Worm (Caenorhabditis elegans): ENCODE data around the gene Y53F4B.14.
A peak's percentile ranks its signal among the peaks of the same experiment; 100 is the strongest.

Gene Y53F4B.14

ce11 chrII:15018923-15019322 lies 18.9 kb upstream of the Y53F4B.14 start, which contains the start of gene Y53F4B.12:
Gene Y53F4B.12, plus strand, starts transcription at chrII:15019223.
- TF ChIP-seq klf-2 (GFP tag; conservative IDR thresholded peaks at IDR 0.05) (no peak), cog-1 (tag; optimal IDR thresholded peaks at IDR 0.05) (no peak), ztf-23 (GFP tag; IDR thresholded peaks at IDR 0.05) (no peak), tab-1 (GFP tag; IDR thresholded peaks at IDR 0.05) (no peak), ref-1 (GFP tag; conservative IDR thresholded peaks at IDR 0.05) (no peak), flt-1 (GFP tag; IDR thresholded peaks at IDR 0.05) (no peak), ztf-29 (GFP tag; IDR thresholded peaks at IDR 0.05) (no peak), T22C8.4 (GFP tag; IDR thresholded peaks at IDR 0.05) (no peak), med-1 (GFP tag; optimal IDR thresholded peaks at IDR 0.05; ENCODE audit: insufficient read depth) (no peak)

- TF ChIP-seq med-1 (GFP tag; optimal IDR thresholded peaks at IDR 0.05; ENCODE audit: insufficient read depth), result no peak
- no peak for TF ChIP-seq ztf-29 (GFP tag; IDR thresholded peaks at IDR 0.05)
- no peak for TF ChIP-seq cog-1 (tag; optimal IDR thresholded peaks at IDR 0.05)
- TF ChIP-seq tab-1 (GFP tag; IDR thresholded peaks at IDR 0.05), result no peak
- TF ChIP-seq T22C8.4 (GFP tag; IDR thresholded peaks at IDR 0.05), result no peak
- no peak for TF ChIP-seq ztf-23 (GFP tag; IDR thresholded peaks at IDR 0.05)
- no peak for TF ChIP-seq klf-2 (GFP tag; conservative IDR thresholded peaks at IDR 0.05)
- TF ChIP-seq ref-1 (GFP tag; conservative IDR thresholded peaks at IDR 0.05), result no peak
- no peak for TF ChIP-seq flt-1 (GFP tag; IDR thresholded peaks at IDR 0.05)
Measured at ce11 chrII:15025100-15025499, 12.7 kb upstream of the Y53F4B.14 start.

ce11 chrII:15025599-15026164 lies 12.1 kb upstream of the Y53F4B.14 start, which contains the start of gene cmtr-1:
Gene cmtr-1, plus strand, starts transcription at chrII:15026114.
- TF ChIP-seq flt-1 (GFP tag; IDR thresholded peaks at IDR 0.05) (peak; percentile 64; the same call in 1 of the 2 replicates), cog-1 (tag; optimal IDR thresholded peaks at IDR 0.05) (peak; percentile 69), ztf-23 (GFP tag; IDR thresholded peaks at IDR 0.05) (peak; percentile 70; the same call in 1 of the 2 replicates), klf-2 (GFP tag; conservative IDR thresholded peaks at IDR 0.05) (no peak), tab-1 (GFP tag; IDR thresholded peaks at IDR 0.05) (no peak), med-1 (GFP tag; optimal IDR thresholded peaks at IDR 0.05; ENCODE audit: insufficient read depth) (no peak), ztf-29 (GFP tag; IDR thresholded peaks at IDR 0.05) (no peak)

- TF ChIP-seq cog-1 (tag; optimal IDR thresholded peaks at IDR 0.05) (no peak), ztf-23 (GFP tag; IDR thresholded peaks at IDR 0.05) (no peak), T22C8.4 (GFP tag; IDR thresholded peaks at IDR 0.05) (no peak), tab-1 (GFP tag; IDR thresholded peaks at IDR 0.05) (no peak), med-1 (GFP tag; optimal IDR thresholded peaks at IDR 0.05; ENCODE audit: insufficient read depth) (no peak), klf-2 (GFP tag; conservative IDR thresholded peaks at IDR 0.05) (no peak), flt-1 (GFP tag; IDR thresholded peaks at IDR 0.05) (no peak), ztf-29 (GFP tag; IDR thresholded peaks at IDR 0.05) (no peak), ref-1 (GFP tag; conservative IDR thresholded peaks at IDR 0.05) (no peak)
Measured at ce11 chrII:15026389-15026788, 11.4 kb upstream of the Y53F4B.14 start.

ce11 chrII:15039104-15039503 lies 1.3 kb downstream of the Y53F4B.14 start, which contains the start of gene trip-4:
Gene trip-4, plus strand, starts transcription at chrII:15039404.
- TF ChIP-seq tab-1 (GFP tag; IDR thresholded peaks at IDR 0.05), result no peak
- no peak for TF ChIP-seq ztf-29 (GFP tag; IDR thresholded peaks at IDR 0.05)
- TF ChIP-seq cog-1 (tag; optimal IDR thresholded peaks at IDR 0.05), result no peak

ce11 chrII:15042310-15042709 lies 4.5 kb downstream of the Y53F4B.14 start:
- TF ChIP-seq ref-1 (GFP tag; conservative IDR thresholded peaks at IDR 0.05), result no peak
- TF ChIP-seq flt-1 (GFP tag; IDR thresholded peaks at IDR 0.05), result no peak
- no peak for TF ChIP-seq tab-1 (GFP tag; IDR thresholded peaks at IDR 0.05)

ce11 chrII:15058282-15058681 lies 20.5 kb downstream of the Y53F4B.14 start, which contains the start of gene Y53F4B.17:
Gene Y53F4B.17, plus strand, starts transcription at chrII:15058656.
- TF ChIP-seq tab-1 (GFP tag; IDR thresholded peaks at IDR 0.05), result 0 out of 2 replicates have a peak, but pooled peaks have one; percentile 33
- TF ChIP-seq cog-1 (tag; optimal IDR thresholded peaks at IDR 0.05), result no peak

ce11 chrII:15071571-15071970 lies 33.8 kb downstream of the Y53F4B.14 start, which contains the start of gene Y53F4B.18:
Gene Y53F4B.18, minus strand, starts transcription at chrII:15071671.
- TF ChIP-seq flt-1 (GFP tag; IDR thresholded peaks at IDR 0.05), result no peak

- TF ChIP-seq T22C8.4 (GFP tag; IDR thresholded peaks at IDR 0.05), result no peak
- TF ChIP-seq tab-1 (GFP tag; IDR thresholded peaks at IDR 0.05), result no peak
- no peak for TF ChIP-seq ztf-23 (GFP tag; IDR thresholded peaks at IDR 0.05)
- no peak for TF ChIP-seq med-1 (GFP tag; optimal IDR thresholded peaks at IDR 0.05; ENCODE audit: insufficient read depth)
- TF ChIP-seq flt-1 (GFP tag; IDR thresholded peaks at IDR 0.05), result no peak
- TF ChIP-seq klf-2 (GFP tag; conservative IDR thresholded peaks at IDR 0.05), result no peak
- no peak for TF ChIP-seq ref-1 (GFP tag; conservative IDR thresholded peaks at IDR 0.05)
- no peak for TF ChIP-seq ztf-29 (GFP tag; IDR thresholded peaks at IDR 0.05)
- TF ChIP-seq cog-1 (tag; optimal IDR thresholded peaks at IDR 0.05), result no peak
Measured at ce11 chrII:15074760-15075159, 37.0 kb downstream of the Y53F4B.14 start.

ce11 chrII:15076778-15077435 lies 39.1 kb downstream of the Y53F4B.14 start, which contains the start of gene Y53F4B.19:
Gene Y53F4B.19, plus strand, starts transcription at chrII:15076934.
- TF ChIP-seq ref-1 (GFP tag; conservative IDR thresholded peaks at IDR 0.05), result no peak
- TF ChIP-seq klf-2 (GFP tag; conservative IDR thresholded peaks at IDR 0.05), result no peak
- no peak for TF ChIP-seq ztf-23 (GFP tag; IDR thresholded peaks at IDR 0.05)
- TF ChIP-seq T22C8.4 (GFP tag; IDR thresholded peaks at IDR 0.05), result no peak
- no peak for TF ChIP-seq flt-1 (GFP tag; IDR thresholded peaks at IDR 0.05)
- TF ChIP-seq med-1 (GFP tag; optimal IDR thresholded peaks at IDR 0.05; ENCODE audit: insufficient read depth), result no peak
